Worm (Caenorhabditis elegans): ENCODE data around the gene srt-29.

The srt-29 gene

DNA sequence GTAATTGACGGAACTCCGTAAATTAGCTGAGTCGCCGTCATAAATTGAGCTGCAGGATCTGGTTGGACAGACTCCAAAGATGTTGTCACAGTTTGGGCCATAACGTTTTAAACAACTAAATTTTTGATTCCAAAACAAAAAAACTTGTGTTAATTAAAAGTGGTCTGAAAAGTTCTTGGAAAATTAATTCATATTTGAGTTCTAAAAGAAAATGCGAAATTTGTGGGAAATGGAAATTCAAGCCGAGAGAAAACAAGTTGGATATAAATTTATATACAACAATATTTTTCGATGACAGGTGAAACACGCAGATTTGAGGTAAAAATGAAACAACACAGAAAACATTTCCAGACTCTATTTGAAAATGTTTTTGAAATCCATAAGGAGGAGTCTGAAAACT is 6.3 kb upstream of the srt-29 start, which contains the start of gene srg-59:
srg-59 (minus strand) TSS at position 101 of the 400 bp plus-strand sequence.
- TF ChIP-seq ceh-31 (tag; optimal IDR thresholded peaks at IDR 0.05), result no peak
- TF ChIP-seq fkh-10 (GFP tag; optimal IDR thresholded peaks at IDR 0.05), result no peak
- no peak for TF ChIP-seq pha-4 (tag; optimal IDR thresholded peaks at IDR 0.05)
- TF ChIP-seq Y22D7AL.16 (tag; optimal IDR thresholded peaks at IDR 0.05), result no peak
- no peak for TF ChIP-seq che-1 (tag; optimal IDR thresholded peaks at IDR 0.05)
- no peak for TF ChIP-seq K09A11.1 (tag; optimal IDR thresholded peaks at IDR 0.05; ENCODE audit: insufficient read depth)
- TF ChIP-seq nhr-232 (tag; optimal IDR thresholded peaks at IDR 0.05), result no peak
- no peak for TF ChIP-seq eyg-1 (tag; optimal IDR thresholded peaks at IDR 0.05)
- TF ChIP-seq zip-5 (tag; optimal IDR thresholded peaks at IDR 0.05), result no peak
- TF ChIP-seq ref-2 (tag; optimal IDR thresholded peaks at IDR 0.05), result no peak

DNA sequence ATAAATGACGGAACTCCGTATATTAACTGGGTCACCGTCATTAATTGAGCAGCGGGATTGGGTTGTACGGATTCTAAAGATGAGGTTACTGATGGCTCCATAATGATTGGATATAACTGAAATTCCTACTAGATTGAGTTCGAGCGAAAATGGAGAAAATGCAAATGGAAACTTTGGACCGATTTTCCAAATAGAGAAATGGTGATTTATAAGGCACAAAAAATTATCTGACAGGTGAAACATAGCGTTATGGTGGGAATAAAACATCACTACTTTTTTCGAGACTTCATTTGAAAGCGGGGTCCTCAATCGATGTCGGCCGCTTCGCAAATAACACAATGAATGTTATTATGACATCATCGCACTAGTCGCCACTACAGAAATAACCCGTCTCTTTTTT is 3.6 kb upstream of the srt-29 start, which contains the start of gene srg-60:
srg-60 (minus strand) TSS at position 101 of the 400 bp plus-strand sequence.
- no peak for TF ChIP-seq hlh-13 (GFP tag; optimal IDR thresholded peaks at IDR 0.05)
- no peak for TF ChIP-seq F13H6.1 (tag; optimal IDR thresholded peaks at IDR 0.05)
- no peak for TF ChIP-seq fkh-10 (GFP tag; optimal IDR thresholded peaks at IDR 0.05)
- TF ChIP-seq ets-4 (tag; optimal IDR thresholded peaks at IDR 0.05), result no peak
- TF ChIP-seq hlh-15 (tag; optimal IDR thresholded peaks at IDR 0.05), result no peak
- no peak for TF ChIP-seq ceh-48 (tag; optimal IDR thresholded peaks at IDR 0.05)
- TF ChIP-seq nhr-11 (tag; optimal IDR thresholded peaks at IDR 0.05), result no peak
- no peak for TF ChIP-seq zip-5 (tag; optimal IDR thresholded peaks at IDR 0.05)
- no peak for TF ChIP-seq pat-9 (tag; optimal IDR thresholded peaks at IDR 0.05)
- no peak for TF ChIP-seq ceh-45 (GFP tag; IDR thresholded peaks at IDR 0.05)
- TF ChIP-seq sox-4 (tag; optimal IDR thresholded peaks at IDR 0.05), result no peak
- TF ChIP-seq K02D7.2 (tag; optimal IDR thresholded peaks at IDR 0.05), result no peak

DNA sequence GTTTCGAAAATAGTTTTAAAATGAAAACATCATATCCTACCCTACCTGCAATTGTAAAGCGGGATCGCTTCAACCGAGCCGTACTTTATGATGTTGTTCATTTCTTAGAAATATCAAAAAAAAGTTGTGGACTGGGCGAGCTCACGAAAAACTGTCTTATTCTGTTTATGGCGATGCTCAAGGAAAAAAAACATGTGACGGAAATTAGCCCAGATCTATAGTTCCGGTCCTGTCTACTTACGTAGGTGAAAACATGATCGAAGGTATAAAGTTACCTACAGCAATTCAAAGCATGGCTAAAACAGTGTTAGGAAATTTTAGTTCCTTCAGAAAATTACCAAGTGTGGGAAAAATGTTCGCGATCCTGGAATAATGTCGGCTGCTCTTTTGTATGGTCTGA is 1.8 kb upstream of the srt-29 start, which contains the start of gene srt-27:
srt-27 (minus strand) TSS at position 101 of the 400 bp plus-strand sequence.
- TF ChIP-seq sox-4 (tag; optimal IDR thresholded peaks at IDR 0.05), result no peak
- no peak for TF ChIP-seq pag-3 (tag; optimal IDR thresholded peaks at IDR 0.05; ENCODE audit: borderline replicate concordance)
- no peak for TF ChIP-seq T23F11.4 (GFP tag; optimal IDR thresholded peaks at IDR 0.05)
- TF ChIP-seq hlh-15 (tag; optimal IDR thresholded peaks at IDR 0.05), result no peak
- no peak for TF ChIP-seq unc-86 (tag; optimal IDR thresholded peaks at IDR 0.05)
- no peak for TF ChIP-seq madf-2 (tag; optimal IDR thresholded peaks at IDR 0.05)
- no peak for TF ChIP-seq ceh-22 (tag; optimal IDR thresholded peaks at IDR 0.05)
- TF ChIP-seq sdc-2 (tag; optimal IDR thresholded peaks at IDR 0.05), result no peak
- no peak for TF ChIP-seq dve-1 (tag; optimal IDR thresholded peaks at IDR 0.05)
- TF ChIP-seq ceh-14 (tag; optimal IDR thresholded peaks at IDR 0.05), result no peak
- TF ChIP-seq pqm-1 (tag; optimal IDR thresholded peaks at IDR 0.05), result no peak
- no peak for TF ChIP-seq nhr-11 (tag; optimal IDR thresholded peaks at IDR 0.05)

DNA sequence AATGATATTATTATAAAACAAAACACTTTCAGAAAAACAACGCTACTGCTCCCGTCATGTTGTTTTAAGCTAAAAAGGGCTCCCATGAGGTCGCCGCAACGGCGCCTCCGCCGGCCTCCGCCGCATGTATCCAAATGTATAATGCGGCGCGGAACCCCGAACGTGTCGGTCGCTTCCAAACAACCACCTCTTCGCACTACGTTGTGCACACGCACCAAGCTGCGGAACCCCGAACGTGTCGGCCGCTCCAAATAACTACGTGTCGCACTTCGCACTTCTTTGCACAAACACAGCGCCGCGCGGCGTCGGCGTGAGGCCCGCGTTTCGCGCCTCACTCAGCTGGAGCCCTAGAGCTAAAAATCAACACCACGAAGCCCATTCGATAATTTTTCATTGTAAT is 2.0 kb downstream of the srt-29 start:
- TF ChIP-seq fkh-6 (tag; optimal IDR thresholded peaks at IDR 0.05) (no peak), hlh-6 (tag; optimal IDR thresholded peaks at IDR 0.05) (no peak), ceh-9 (tag; optimal IDR thresholded peaks at IDR 0.05) (no peak), elt-4 (tag; optimal IDR thresholded peaks at IDR 0.05) (no peak), ceh-14 (tag; optimal IDR thresholded peaks at IDR 0.05) (no peak), pha-4 (tag; optimal IDR thresholded peaks at IDR 0.05) (no peak), ceh-2 (tag; optimal IDR thresholded peaks at IDR 0.05) (no peak), zip-5 (tag; optimal IDR thresholded peaks at IDR 0.05) (no peak), pag-3 (tag; optimal IDR thresholded peaks at IDR 0.05; ENCODE audit: borderline replicate concordance) (no peak), ama-1 (optimal IDR thresholded peaks at IDR 0.05) (no peak), madf-2 (tag; optimal IDR thresholded peaks at IDR 0.05) (no peak), elt-2 (tag; optimal IDR thresholded peaks at IDR 0.05) (no peak), K02D7.2 (tag; optimal IDR thresholded peaks at IDR 0.05) (no peak), ceh-30 (tag; optimal IDR thresholded peaks at IDR 0.05) (no peak), ceh-24 (tag; optimal IDR thresholded peaks at IDR 0.05) (no peak), nhr-11 (tag; optimal IDR thresholded peaks at IDR 0.05) (no peak), ceh-45 (GFP tag; IDR thresholded peaks at IDR 0.05) (no peak), dmd-4 (tag; optimal IDR thresholded peaks at IDR 0.05; ENCODE audit: borderline replicate concordance) (no peak)

Data from whole organism, late embryonic.